Fruit fly (Drosophila melanogaster) whole organism, embryonic: ENCODE data around the gene CheA75a.

ENCODE experiments used
- Bdp1 ChIP-seq: fragments of 200-800 bp; sonication (Bioruptor generic); optimal IDR thresholded peaks from 3 replicates; lab custom pipeline; 2016; ENCODE audit warnings: missing biosample characterization, missing genetic modification characterization
- CG10267 ChIP-seq: fragments of 200-800 bp; sonication (Bioruptor generic); optimal IDR thresholded peaks from 2 replicates; lab custom pipeline; 2018; ENCODE audit warnings: missing biosample characterization, mild to moderate bottlenecking, missing genetic modification characterization, moderate library complexity
- CG10565 ChIP-seq: fragments of 200-800 bp; sonication (Bioruptor generic); optimal IDR thresholded peaks from 3 replicates; lab custom pipeline; 2016; ENCODE audit warnings: missing biosample characterization, mild to moderate bottlenecking, missing genetic modification characterization
- CG11093 ChIP-seq: fragments of 200-800 bp; sonication (Bioruptor generic); IDR thresholded peaks from 3 replicates; pipeline ENCODE4 v1.3.6; 2022; ENCODE audit warnings: missing biosample characterization, missing genetic modification characterization
- CG11696 ChIP-seq: fragments of 200-800 bp; sonication (Bioruptor generic); IDR thresholded peaks from 2 replicates; pipeline ENCODE4 v1.3.6; 2022; ENCODE audit warnings: missing biosample characterization, missing genetic modification characterization
- CG12769 ChIP-seq: fragments of 200-800 bp; sonication (Bioruptor generic); optimal IDR thresholded peaks from 2 replicates; lab custom pipeline; 2019; ENCODE audit warnings: missing biosample characterization, mild to moderate bottlenecking, missing genetic modification characterization, moderate library complexity
- CG15479 ChIP-seq: fragments of 200-800 bp; sonication (Bioruptor generic); optimal IDR thresholded peaks from 3 replicates; lab custom pipeline; 2019; ENCODE audit warnings: missing biosample characterization, mild to moderate bottlenecking, missing genetic modification characterization, moderate library complexity
- CG18262 ChIP-seq: fragments of 200-800 bp; optimal IDR thresholded peaks from 3 replicates; lab custom pipeline; 2019; ENCODE audit warnings: missing biosample characterization, mild to moderate bottlenecking, missing genetic modification characterization, moderate library complexity
- CG18476 ChIP-seq: fragments of 200-800 bp; sonication (Bioruptor generic); optimal IDR thresholded peaks from 2 replicates; lab custom pipeline; 2016; ENCODE audit warnings: missing biosample characterization, mild to moderate bottlenecking, missing genetic modification characterization
- CG30020 ChIP-seq: fragments of 200-800 bp; optimal IDR thresholded peaks from 2 replicates; lab custom pipeline; 2019; ENCODE audit warnings: missing biosample characterization, mild to moderate bottlenecking, missing genetic modification characterization, moderate library complexity
- CG33213 ChIP-seq: fragments of 200-800 bp; sonication (Bioruptor generic); optimal IDR thresholded peaks from 3 replicates; lab custom pipeline; 2016; ENCODE audit warnings: missing biosample characterization, missing genetic modification characterization
- CG33557 ChIP-seq: fragments of 200-800 bp; sonication (Bioruptor generic); optimal IDR thresholded peaks from 2 replicates; lab custom pipeline; 2019; ENCODE audit warnings: missing biosample characterization, mild to moderate bottlenecking, missing genetic modification characterization, moderate library complexity
- CG43689 ChIP-seq: fragments of 200-800 bp; sonication (Bioruptor generic); IDR thresholded peaks from 2 replicates; pipeline ENCODE4 v1.3.6; 2022; ENCODE audit warnings: missing biosample characterization, missing genetic modification characterization
- CG7839 ChIP-seq: fragments of 200-800 bp; sonication (Bioruptor generic); optimal IDR thresholded peaks from 3 replicates; lab custom pipeline; 2018; ENCODE audit warnings: missing biosample characterization, mild to moderate bottlenecking, missing genetic modification characterization, moderate library complexity
- CG7963 ChIP-seq: fragments of 200-800 bp; sonication (Bioruptor generic); IDR thresholded peaks from 3 replicates; pipeline ENCODE4 v1.3.6; 2022; ENCODE audit warnings: missing biosample characterization, missing genetic modification characterization; ENCODE audit not compliant: partially characterized antibody
- CG8924 ChIP-seq: fragments of 200-800 bp; optimal IDR thresholded peaks from 3 replicates; lab custom pipeline; 2019; ENCODE audit warnings: missing biosample characterization, mild to moderate bottlenecking, missing genetic modification characterization, moderate library complexity
- GATAe ChIP-seq: fragments of 200-800 bp; sonication (Bioruptor generic); conservative IDR thresholded peaks from 2 replicates; pipeline ENCODE4 v1.3.6; 2022; ENCODE audit warnings: missing biosample characterization, missing genetic modification characterization
- Gsc ChIP-seq: fragments of 200-800 bp; sonication (Bioruptor generic); IDR thresholded peaks from 2 replicates; pipeline ENCODE4 v1.3.6; 2022; ENCODE audit warnings: missing biosample characterization, missing genetic modification characterization
- H15 ChIP-seq: fragments of 200-800 bp; sonication (Bioruptor generic); IDR thresholded peaks from 3 replicates; pipeline ENCODE4 v1.3.6; 2022; ENCODE audit warnings: missing biosample characterization, missing genetic modification characterization
- HLH4C ChIP-seq: fragments of 200-800 bp; sonication (Bioruptor generic); IDR thresholded peaks from 3 replicates; pipeline ENCODE4 v1.3.6; 2022; ENCODE audit warnings: missing biosample characterization, missing genetic modification characterization; ENCODE audit not compliant: partially characterized antibody
- Hey ChIP-seq: fragments of 200-800 bp; sonication (Bioruptor generic); optimal IDR thresholded peaks from 3 replicates; lab custom pipeline; 2018; ENCODE audit warnings: missing biosample characterization, mild to moderate bottlenecking, missing genetic modification characterization
- Hmr ChIP-seq: fragments of 200-800 bp; sonication (Bioruptor generic); optimal IDR thresholded peaks from 3 replicates; lab custom pipeline; 2017; ENCODE audit warnings: mild to moderate bottlenecking, missing biosample characterization, missing genetic modification reagents, missing genetic modification characterization
- Hr78 ChIP-seq, 2 experiments: fragments of 200-800 bp in 1 of 2; fragments of >200 bp in 1 of 2; sonication (Bioruptor generic) in 1 of 2; optimal IDR thresholded peaks; 2 replicates each; lab custom pipeline; 2017 to 2019; ENCODE audit warnings: missing biosample characterization in 2 of 2, missing genetic modification characterization in 2 of 2, mild to moderate bottlenecking in 1 of 2, moderate library complexity in 1 of 2
- Lpt ChIP-seq: fragments of >200 bp; optimal IDR thresholded peaks from 2 replicates; lab custom pipeline; 2018; ENCODE audit warnings: missing biosample characterization, missing genetic modification characterization
- NC2β ChIP-seq: fragments of 200-800 bp; sonication (Bioruptor generic); optimal IDR thresholded peaks from 2 replicates; lab custom pipeline; 2016; ENCODE audit warnings: missing biosample characterization, missing genetic modification characterization
- Optix ChIP-seq: fragments of 200-800 bp; sonication (Bioruptor generic); IDR thresholded peaks from 3 replicates; pipeline ENCODE4 v1.3.6; 2022; ENCODE audit warnings: missing biosample characterization, missing genetic modification characterization
- Sry-β ChIP-seq: fragments of 200-800 bp; sonication (Bioruptor generic); optimal IDR thresholded peaks from 2 replicates; lab custom pipeline; 2018; ENCODE audit warnings: missing biosample characterization, mild to moderate bottlenecking, missing genetic modification characterization, moderate library complexity
- Stat92E ChIP-seq, 3 experiments: fragments of >200 bp in 2 of 3; fragments of 200-800 bp in 1 of 3; sonication (Bioruptor generic) in 1 of 3; optimal IDR thresholded peaks; 2 replicates each; lab custom pipeline; 2017 to 2019; ENCODE audit warnings: missing biosample characterization in 3 of 3, missing genetic modification characterization in 3 of 3, mild to moderate bottlenecking in 1 of 3, moderate library complexity in 1 of 3
- Taf1 ChIP-seq: fragments of 200-800 bp; sonication (Bioruptor generic); IDR thresholded peaks from 2 replicates; pipeline ENCODE4 v1.3.6; 2022; ENCODE audit warnings: missing biosample characterization, missing genetic modification characterization
- ab ChIP-seq: fragments of 200-800 bp; sonication (Bioruptor generic); optimal IDR thresholded peaks from 2 replicates; lab custom pipeline; 2016; ENCODE audit warnings: missing biosample characterization, missing genetic modification characterization
- al ChIP-seq: fragments of 200-800 bp; sonication (Bioruptor generic); IDR thresholded peaks from 2 replicates; pipeline ENCODE4 v1.3.6; 2022; ENCODE audit warnings: missing biosample characterization, missing genetic modification characterization
- aop ChIP-seq: fragments of 200-800 bp; sonication (Bioruptor generic); IDR thresholded peaks from 2 replicates; pipeline ENCODE4 v1.3.6; 2022; ENCODE audit warnings: missing biosample characterization, missing genetic modification characterization
- bab2 ChIP-seq: fragments of 200-800 bp; sonication (Bioruptor generic); optimal IDR thresholded peaks from 2 replicates; lab custom pipeline; 2016; ENCODE audit warnings: missing biosample characterization, missing genetic modification characterization
- bowl ChIP-seq: fragments of 200-800 bp; sonication (Bioruptor generic); IDR thresholded peaks from 2 replicates; pipeline ENCODE4 v1.3.6; 2022; ENCODE audit warnings: missing biosample characterization, missing genetic modification characterization
- jumu ChIP-seq: fragments of 200-800 bp; sonication (Bioruptor generic); optimal IDR thresholded peaks from 3 replicates; lab custom pipeline; 2016; ENCODE audit warnings: missing biosample characterization, missing genetic modification characterization
- kni ChIP-seq: fragments of 200-800 bp; sonication (Bioruptor generic); optimal IDR thresholded peaks from 3 replicates; lab custom pipeline; 2017; ENCODE audit warnings: mild to moderate bottlenecking, missing biosample characterization, missing genetic modification reagents, missing genetic modification characterization
- lbe ChIP-seq: fragments of 200-800 bp; sonication (Bioruptor generic); optimal IDR thresholded peaks from 2 replicates; lab custom pipeline; 2016; ENCODE audit warnings: missing biosample characterization, mild to moderate bottlenecking, missing genetic modification characterization
- mam ChIP-seq: fragments of 200-800 bp; sonication (Bioruptor generic); optimal IDR thresholded peaks from 3 replicates; lab custom pipeline; 2016; ENCODE audit warnings: missing biosample characterization, missing genetic modification characterization
- nmo ChIP-seq: fragments of 200-800 bp; sonication (Bioruptor generic); optimal IDR thresholded peaks from 2 replicates; lab custom pipeline; 2018; ENCODE audit warnings: missing biosample characterization, mild to moderate bottlenecking, missing genetic modification characterization, moderate library complexity
- odd ChIP-seq: fragments of 200-800 bp; sonication (Bioruptor generic); optimal IDR thresholded peaks from 2 replicates; lab custom pipeline; 2017; ENCODE audit warnings: missing biosample characterization, mild to moderate bottlenecking, missing genetic modification characterization
- otp ChIP-seq: fragments of 200-800 bp; sonication (Bioruptor generic); IDR thresholded peaks from 3 replicates; pipeline ENCODE4, ENCODE4 v1.3.6; 2022; ENCODE audit warnings: missing biosample characterization, missing genetic modification characterization
- pan ChIP-seq, 4 experiments: fragments of >200 bp in 3 of 4; fragments of 200-800 bp in 1 of 4; sonication (Bioruptor generic) in 1 of 4; optimal IDR thresholded peaks in 3 of 4; IDR thresholded peaks in 1 of 4; 2 replicates each; pipeline versions ENCODE4 v1.3.6 to Lab custom; 2017 to 2022; ENCODE audit warnings: missing biosample characterization in 2 of 4, missing genetic modification characterization in 2 of 4, mixed read lengths in 1 of 4
- phol ChIP-seq: fragments of 200-800 bp; sonication (Bioruptor generic); optimal IDR thresholded peaks from 3 replicates; lab custom pipeline; 2018; ENCODE audit warnings: missing biosample characterization, mild to moderate bottlenecking, missing genetic modification characterization, moderate library complexity
- pzg ChIP-seq: fragments of 200-800 bp; sonication (Bioruptor generic); optimal IDR thresholded peaks from 3 replicates; lab custom pipeline; 2018; ENCODE audit warnings: missing biosample characterization, mild to moderate bottlenecking, missing genetic modification characterization, moderate library complexity
- run ChIP-seq: fragments of 200-800 bp; sonication (Bioruptor generic); optimal IDR thresholded peaks from 3 replicates; lab custom pipeline; 2018; ENCODE audit warnings: missing biosample characterization, mild to moderate bottlenecking, missing genetic modification characterization
- sim ChIP-seq: fragments of 200-800 bp; sonication (Bioruptor generic); IDR thresholded peaks from 2 replicates; pipeline ENCODE4 v1.3.6; 2022; ENCODE audit warnings: missing biosample characterization, missing genetic modification characterization
- stc ChIP-seq: fragments of 200-800 bp; sonication (Bioruptor generic); IDR thresholded peaks from 2 replicates; pipeline ENCODE4 v1.3.6; 2022; ENCODE audit warnings: missing biosample characterization, missing genetic modification characterization
- yki ChIP-seq: fragments of >200 bp; optimal IDR thresholded peaks from 3 replicates; lab custom pipeline; 2018
- z ChIP-seq: fragments of 200-800 bp; sonication (Bioruptor generic); IDR thresholded peaks from 3 replicates; pipeline ENCODE4 v1.3.6; 2022; ENCODE audit warnings: missing biosample characterization, missing genetic modification characterization
- zfh1 ChIP-seq: fragments of 200-800 bp; sonication (Bioruptor generic); IDR thresholded peaks from 3 replicates; pipeline ENCODE4 v1.3.6; 2022; ENCODE audit warnings: missing biosample characterization, missing genetic modification characterization

The CheA75a gene

dm6 chr3L:18238568-18238967 lies 13.3 kb upstream of the CheA75a start (continued):
- TF ChIP-seq bab2 (GFP tag; lab: Kevin White, UChicago) = peak; percentile 62
- peak in 1 of 2 experiments; percentile 53 for TF ChIP-seq Hr78 (GFP tag; optimal IDR thresholded peaks at IDR 0.05; lab: Kevin White, UChicago)
- TF ChIP-seq H15 (GFP tag; lab: Robert Waterston, UW) = peak; percentile 54; the same call in 2 of the 3 replicates
- TF ChIP-seq CG33213 (GFP tag; lab: Kevin White, UChicago) = peak; percentile 0
- no peak for TF ChIP-seq yki (lab: Kevin White, UChicago)
- TF ChIP-seq stc = 0 out of 2 replicates have a peak, but pooled peaks have one; percentile 18
- TF ChIP-seq lbe (GFP tag; lab: Kevin White, UChicago) = no peak
- peak; percentile 10 for TF ChIP-seq mam (GFP tag; lab: Kevin White, UChicago)
- no peak for TF ChIP-seq Hmr
- no peak for TF ChIP-seq pzg (GFP tag; lab: Kevin White, UChicago)
- no peak for TF ChIP-seq Taf1 (GFP tag; lab: Robert Waterston, UW)
- TF ChIP-seq run (tag; lab: Kevin White, UChicago) = peak; percentile 48
- TF ChIP-seq CG11093 (GFP tag; lab: Robert Waterston, UW) = peak; percentile 26; the same call in 1 of the 3 replicates
- no peak for TF ChIP-seq aop (GFP tag; lab: Robert Waterston, UW)
- no peak for TF ChIP-seq CG15479 (GFP tag; lab: Kevin White, UChicago)
- TF ChIP-seq Optix (GFP tag; lab: Robert Waterston, UW) = peak; percentile 26; the same call in 1 of the 3 replicates
- no peak for TF ChIP-seq bowl (GFP tag; lab: Robert Waterston, UW)
- no peak for TF ChIP-seq z
- peak; percentile 52 for TF ChIP-seq CG30020
- peak; percentile 73 for TF ChIP-seq NC2β
- TF ChIP-seq GATAe (GFP tag; lab: Robert Waterston, UW) = no peak
- TF ChIP-seq CG11696 (GFP tag; lab: Robert Waterston, UW) = no peak
- TF ChIP-seq CG7963 (GFP tag; lab: Robert Waterston, UW) = no peak
- TF ChIP-seq Bdp1 = peak; percentile 4
- no peak for TF ChIP-seq HLH4C (GFP tag; lab: Robert Waterston, UW)
- TF ChIP-seq otp (GFP tag; lab: Robert Waterston, UW) = peak; percentile 35; the same call in 1 of the 3 replicates
- TF ChIP-seq CG7839 (tag; lab: Kevin White, UChicago) = peak; percentile 85
- no peak for TF ChIP-seq odd
- peak; percentile 68; the same call in 2 of the 3 replicates for TF ChIP-seq zfh1
- TF ChIP-seq phol (tag; lab: Kevin White, UChicago) = peak; percentile 90
- TF ChIP-seq ab = no peak
- no peak for TF ChIP-seq al (GFP tag; lab: Robert Waterston, UW)
- peak; percentile 82 for TF ChIP-seq CG10267 (tag; lab: Kevin White, UChicago)
- no peak for TF ChIP-seq Gsc (GFP tag; lab: Robert Waterston, UW)
- TF ChIP-seq CG12769 = peak; percentile 19
- TF ChIP-seq nmo (GFP tag; lab: Kevin White, UChicago) = peak; percentile 93
- TF ChIP-seq CG33557 (GFP tag; lab: Kevin White, UChicago) = peak; percentile 84
- no peak for TF ChIP-seq Hey (tag; lab: Kevin White, UChicago)
- peak; percentile 82 for TF ChIP-seq CG8924 (tag; lab: Kevin White, UChicago)
- no peak for TF ChIP-seq CG10565 (GFP tag; lab: Kevin White, UChicago)
- TF ChIP-seq pan (optimal IDR thresholded peaks at IDR 0.05; lab: Kevin White, UChicago) = no peak
- no peak for TF ChIP-seq pan (GFP tag; optimal IDR thresholded peaks at IDR 0.05 in 1 of 2, IDR thresholded peaks at IDR 0.05 in 1 of 2)
- TF ChIP-seq Stat92E (GFP tag; optimal IDR thresholded peaks at IDR 0.05; lab: Kevin White, UChicago) = peak in 1 of 3 experiments; percentile 77
- TF ChIP-seq kni (GFP tag; lab: Kevin White, UChicago) = no peak
- TF ChIP-seq CG18476 (GFP tag; lab: Kevin White, UChicago) = peak; percentile 49
- TF ChIP-seq CG18262 (tag; lab: Kevin White, UChicago) = peak; percentile 93
- peak; percentile 60 for TF ChIP-seq jumu (GFP tag; lab: Kevin White, UChicago)
- TF ChIP-seq Sry-β = no peak
- no peak for TF ChIP-seq CG43689 (GFP tag; lab: Robert Waterston, UW)
- no peak for TF ChIP-seq Lpt (GFP tag; lab: Kevin White, UChicago)
- peak; percentile 56; the same call in 1 of the 2 replicates for TF ChIP-seq sim (GFP tag; lab: Robert Waterston, UW)
